Worm (Caenorhabditis elegans) whole organism, L4 larva: ENCODE measurements around the gene dnj-17.

Experiments used
- F44E2.7 ChIP-seq: fragments of 200-800 bp; sonication (Bioruptor generic); IDR thresholded peaks from 2 replicates; pipeline ENCODE4 v2.1.2; 2022; ENCODE audit warnings: missing genetic modification characterization, missing compliant biosample characterization
- aha-1 ChIP-seq: fragments of 150-350 bp; peaks from one replicate; lab custom pipeline; 2014; ENCODE audit warnings: missing biosample characterization, missing genetic modification characterization
- daf-19 ChIP-seq: fragments of 200-800 bp; sonication (Bioruptor generic); conservative IDR thresholded peaks from 2 replicates; pipeline ENCODE4 v1.3.6; 2022; ENCODE audit warnings: missing genetic modification characterization, missing compliant biosample characterization
- daf-8 ChIP-seq: fragments of 200-800 bp; sonication (Bioruptor generic); IDR thresholded peaks from 2 replicates; pipeline ENCODE4 v1.3.6; 2022; ENCODE audit warnings: missing genetic modification characterization, missing compliant biosample characterization
- dmd-6 ChIP-seq: fragments of 200-800 bp; sonication (Bioruptor generic); IDR thresholded peaks from 2 replicates; pipeline ENCODE4 v1.3.6; 2022; ENCODE audit warnings: missing genetic modification reagents, missing genetic modification characterization, missing compliant biosample characterization
- dve-1 ChIP-seq: sonication (generic microtip); optimal IDR thresholded peaks from 2 replicates; lab custom pipeline; 2017; ENCODE audit warnings: antibody characterized with exemption, mild to moderate bottlenecking, missing genetic modification characterization, missing compliant biosample characterization; ENCODE audit not compliant: insufficient read depth
- fkh-10 ChIP-seq: fragments of 150-350 bp; optimal IDR thresholded peaks from 2 replicates; lab custom pipeline; 2014; ENCODE audit warnings: missing biosample characterization, missing genetic modification reagents, missing genetic modification characterization
- lin-1 ChIP-seq: fragments of 200-800 bp; sonication (Bioruptor generic); IDR thresholded peaks from 2 replicates; pipeline ENCODE4 v1.3.6; 2022; ENCODE audit warnings: missing genetic modification reagents, missing genetic modification characterization, missing compliant biosample characterization
- lin-29 ChIP-seq: fragments of 200-800 bp; sonication (Bioruptor generic); IDR thresholded peaks from 2 replicates; pipeline ENCODE4 v1.3.6; 2022; ENCODE audit warnings: missing genetic modification reagents, missing genetic modification characterization, missing compliant biosample characterization
- lir-3 ChIP-seq: sonication (generic microtip); optimal IDR thresholded peaks from 2 replicates; lab custom pipeline; 2016; ENCODE audit warnings: mild to moderate bottlenecking, missing genetic modification characterization, missing compliant biosample characterization
- mep-1 ChIP-seq: fragments of 150-350 bp; sonication (generic microtip); optimal IDR thresholded peaks from 3 replicates; lab custom pipeline; 2014; ENCODE audit warnings: missing biosample characterization, missing genetic modification characterization
- nhr-76 ChIP-seq: fragments of 150-350 bp; optimal IDR thresholded peaks from 2 replicates; lab custom pipeline; 2014; ENCODE audit warnings: missing biosample characterization, missing genetic modification characterization
- sdz-12 ChIP-seq: fragments of 200-800 bp; sonication (Bioruptor generic); optimal IDR thresholded peaks from 2 replicates; lab custom pipeline; 2018; ENCODE audit warnings: mild to moderate bottlenecking, missing genetic modification characterization, missing compliant biosample characterization

DNA sequence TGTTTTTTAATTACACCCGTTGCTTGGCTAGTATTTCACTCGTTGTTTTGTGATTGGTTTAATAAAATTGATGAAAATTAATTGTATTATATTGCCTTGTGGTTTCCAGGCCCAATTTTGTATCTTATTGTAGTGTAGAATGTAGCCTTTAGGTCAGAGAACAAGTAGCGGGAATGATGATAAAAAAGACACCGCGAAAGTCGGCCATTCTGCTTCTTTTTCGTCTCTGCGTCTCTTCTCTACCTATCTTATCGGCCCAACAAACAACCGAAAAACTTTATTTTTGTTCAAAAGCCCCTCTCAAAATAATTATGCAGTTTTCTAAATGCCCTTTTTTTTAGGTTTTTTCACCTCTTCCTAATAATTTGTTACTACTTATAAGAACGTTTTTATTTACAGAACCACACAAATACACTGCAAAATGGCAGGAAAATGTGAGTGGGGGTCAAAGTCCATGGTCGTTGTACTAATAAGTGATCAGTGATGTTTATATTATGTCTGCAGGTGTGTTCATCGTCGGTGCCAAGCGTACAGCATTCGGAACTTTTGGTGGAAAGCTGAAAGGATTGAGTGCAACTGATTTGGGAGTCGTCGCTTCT is 48.5 kb downstream of the dnj-17 start, which contains the start of gene acaa-2:
- no peak for TF ChIP-seq nhr-76 (tag; lab: Kevin White, UChicago)
- TF ChIP-seq dve-1 (tag; lab: Kevin White, UChicago), result peak; percentile 73
- no peak for TF ChIP-seq aha-1 (tag; lab: Kevin White, UChicago)
- TF ChIP-seq dmd-6 (GFP tag; lab: Robert Waterston, UW), result peak; percentile 40; the same call in 1 of the 2 replicates
- no peak for TF ChIP-seq daf-19 (GFP tag; lab: Robert Waterston, UW)
- TF ChIP-seq lir-3 (tag; lab: Kevin White, UChicago), result no peak
- peak; percentile 49 for TF ChIP-seq mep-1 (tag; lab: Kevin White, UChicago)
- no peak for TF ChIP-seq sdz-12 (GFP tag; lab: Kevin White, UChicago)
- no peak for TF ChIP-seq lin-1
- TF ChIP-seq F44E2.7, result no peak
- TF ChIP-seq lin-29 (GFP tag; lab: Robert Waterston, UW), result no peak
- no peak for TF ChIP-seq daf-8 (GFP tag; lab: Robert Waterston, UW)
- TF ChIP-seq fkh-10 (GFP tag; lab: Kevin White, UChicago), result no peak
